Fruit fly (Drosophila melanogaster) whole organism, adult: Measurements from ENCODE around the gene Paics.

Experiments
- CG11617 ChIP-seq: fragments of 200-800 bp; sonication (Bioruptor generic); optimal IDR thresholded peaks from 2 replicates; lab custom pipeline; 2017; ENCODE audit warnings: mild to moderate bottlenecking, missing biosample characterization, missing genetic modification reagents, missing genetic modification characterization
- CG12768 ChIP-seq: fragments of 200-800 bp; sonication (Bioruptor generic); optimal IDR thresholded peaks from 2 replicates; lab custom pipeline; 2017; ENCODE audit warnings: missing biosample characterization, missing genetic modification characterization, mild to moderate bottlenecking, moderate library complexity, missing genetic modification reagents
- CG14711 ChIP-seq: fragments of 200-800 bp; sonication (Bioruptor generic); optimal IDR thresholded peaks from 2 replicates; lab custom pipeline; 2018; ENCODE audit warnings: missing biosample characterization, mild to moderate bottlenecking, missing genetic modification characterization, moderate library complexity
- CG1620 ChIP-seq: fragments of 200-800 bp; sonication (Bioruptor generic); optimal IDR thresholded peaks from 2 replicates; lab custom pipeline; 2016; ENCODE audit warnings: missing biosample characterization, missing genetic modification characterization
- CG33017 ChIP-seq: fragments of 200-800 bp; sonication (Bioruptor generic); optimal IDR thresholded peaks from 2 replicates; lab custom pipeline; 2018; ENCODE audit warnings: missing biosample characterization, mild to moderate bottlenecking, missing genetic modification characterization, moderate library complexity
- CG5204 ChIP-seq: fragments of 200-800 bp; sonication (Bioruptor generic); optimal IDR thresholded peaks from 2 replicates; lab custom pipeline; 2016; ENCODE audit warnings: missing biosample characterization, missing genetic modification characterization
- CG7045 ChIP-seq: fragments of 200-800 bp; sonication (Bioruptor generic); optimal IDR thresholded peaks from 2 replicates; lab custom pipeline; 2017; ENCODE audit warnings: missing biosample characterization, mild to moderate bottlenecking, missing genetic modification characterization
- CG7101 ChIP-seq: fragments of 200-800 bp; sonication (Bioruptor generic); optimal IDR thresholded peaks from 2 replicates; lab custom pipeline; 2018; ENCODE audit warnings: missing biosample characterization, mild to moderate bottlenecking, missing genetic modification characterization, moderate library complexity
- Clk ChIP-seq: fragments of 200-800 bp; sonication (Bioruptor generic); optimal IDR thresholded peaks from 2 replicates; lab custom pipeline; 2017; ENCODE audit warnings: missing biosample characterization, missing genetic modification characterization
- Crg-1 ChIP-seq: fragments of 200-800 bp; sonication (Bioruptor generic); optimal IDR thresholded peaks from 2 replicates; lab custom pipeline; 2016; ENCODE audit warnings: missing biosample characterization, missing genetic modification characterization
- Hr96 ChIP-seq: fragments of 200-800 bp; sonication (Bioruptor generic); optimal IDR thresholded peaks from 2 replicates; lab custom pipeline; 2016; ENCODE audit warnings: missing biosample characterization, missing genetic modification characterization
- Mnt ChIP-seq: fragments of 200-800 bp; sonication (Bioruptor generic); optimal IDR thresholded peaks from 2 replicates; lab custom pipeline; 2016; ENCODE audit warnings: missing biosample characterization, mild to moderate bottlenecking, missing genetic modification characterization
- bab1 ChIP-seq: fragments of 200-800 bp; sonication (Bioruptor generic); optimal IDR thresholded peaks from 3 replicates; lab custom pipeline; 2019; ENCODE audit warnings: missing biosample characterization, mild to moderate bottlenecking, missing genetic modification characterization, moderate library complexity
- cic ChIP-seq: fragments of 200-800 bp; sonication (Bioruptor generic); optimal IDR thresholded peaks from 2 replicates; lab custom pipeline; 2017; ENCODE audit warnings: missing biosample characterization, mild to moderate bottlenecking, missing genetic modification characterization, moderate library complexity
- cnc ChIP-seq, 2 experiments: fragments of >200 bp; optimal IDR thresholded peaks; 2 replicates each; lab custom pipeline; 2017
- kay ChIP-seq: fragments of 200-800 bp; sonication (Bioruptor generic); peaks from one replicate; lab custom pipeline; 2016; ENCODE audit warnings: missing biosample characterization, missing genetic modification characterization, borderline replicate concordance
- ovo ChIP-seq: fragments of 200-800 bp; sonication (Bioruptor generic); optimal IDR thresholded peaks from 2 replicates; lab custom pipeline; 2016; ENCODE audit warnings: missing biosample characterization, missing genetic modification characterization
- pad ChIP-seq: fragments of 200-800 bp; sonication (Bioruptor generic); optimal IDR thresholded peaks from 3 replicates; lab custom pipeline; 2017; ENCODE audit warnings: missing biosample characterization, missing genetic modification characterization, mild to moderate bottlenecking, moderate library complexity, missing genetic modification reagents
- tj ChIP-seq: fragments of 200-800 bp; sonication (Bioruptor generic); optimal IDR thresholded peaks from 3 replicates; lab custom pipeline; 2017; ENCODE audit warnings: missing biosample characterization, mild to moderate bottlenecking, missing genetic modification characterization, moderate library complexity
- toe ChIP-seq: fragments of 200-800 bp; sonication (Bioruptor generic); optimal IDR thresholded peaks from 2 replicates; lab custom pipeline; 2016; ENCODE audit warnings: missing biosample characterization, missing genetic modification characterization

Gene Paics

DNA sequence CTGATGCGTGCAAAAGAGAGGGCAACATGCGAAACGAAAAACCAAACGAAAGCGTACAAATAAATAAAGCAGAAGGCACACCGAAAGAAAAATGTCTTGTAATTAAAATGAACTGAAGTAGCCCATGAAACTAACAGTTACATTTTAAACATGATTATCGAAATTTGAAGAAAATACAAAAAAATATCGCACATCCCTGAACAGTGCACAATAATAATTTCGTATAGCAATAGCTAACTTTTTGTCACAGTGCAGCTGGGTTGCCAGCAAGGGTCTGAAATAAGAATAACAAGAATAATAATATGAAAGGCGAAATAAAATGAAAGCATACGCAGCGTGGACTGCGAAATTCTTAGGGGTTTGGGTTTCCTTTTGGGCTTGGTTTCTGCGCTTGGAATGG, 8.2 kb downstream of the Paics start:
- peak; percentile 29 for TF ChIP-seq cic
- peak; percentile 93 for TF ChIP-seq CG33017 (tag; lab: Kevin White, UChicago)
- TF ChIP-seq Mnt (GFP tag; lab: Kevin White, UChicago), result peak; percentile 95
- peak; percentile 98 for TF ChIP-seq Hr96 (GFP tag; lab: Kevin White, UChicago)
- TF ChIP-seq CG12768, result peak; percentile 91
- TF ChIP-seq CG5204 (GFP tag; lab: Kevin White, UChicago), result peak; percentile 92
- TF ChIP-seq pad (GFP tag; lab: Kevin White, UChicago), result peak; percentile 91
- TF ChIP-seq cnc (optimal IDR thresholded peaks at IDR 0.05; lab: Kevin White, UChicago), result no peak
- TF ChIP-seq tj (GFP tag; lab: Kevin White, UChicago), result peak; percentile 91
- TF ChIP-seq ovo, result no peak
- TF ChIP-seq Crg-1 (GFP tag; lab: Kevin White, UChicago), result peak; percentile 94
- no peak for TF ChIP-seq kay (GFP tag; lab: Kevin White, UChicago)
- peak; percentile 94 for TF ChIP-seq CG7045
- peak; percentile 98 for TF ChIP-seq bab1
- TF ChIP-seq CG1620 (GFP tag; lab: Kevin White, UChicago), result peak; percentile 96
- peak; percentile 78 for TF ChIP-seq toe
- TF ChIP-seq Clk (GFP tag; lab: Kevin White, UChicago), result peak; percentile 94
- TF ChIP-seq CG11617 (GFP tag; lab: Kevin White, UChicago), result peak; percentile 93
- TF ChIP-seq CG14711 (tag; lab: Kevin White, UChicago), result peak; percentile 97
- TF ChIP-seq CG7101 (tag; lab: Kevin White, UChicago), result peak; percentile 98

DNA sequence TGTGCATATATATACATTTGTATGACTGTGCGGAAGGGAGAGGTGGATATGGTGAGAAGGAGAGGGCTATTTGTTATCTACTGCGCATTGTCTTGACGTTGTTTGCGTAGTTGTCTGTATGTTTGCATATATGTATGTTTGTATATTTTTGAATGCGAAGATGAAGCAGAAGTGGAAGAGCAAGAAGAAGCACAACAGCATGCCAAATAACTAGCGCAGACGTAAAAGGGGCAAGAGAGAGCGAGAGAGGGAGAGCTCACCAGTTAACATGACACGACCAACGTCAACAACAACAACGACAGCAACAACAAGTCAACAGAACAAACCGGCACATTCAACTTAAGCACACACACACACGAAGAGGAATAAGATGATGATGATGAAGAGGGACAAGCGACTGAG, 8.6 kb downstream of the Paics start:
- TF ChIP-seq pad (GFP tag; lab: Kevin White, UChicago) (no peak), cic (peak; percentile 46), kay (GFP tag; lab: Kevin White, UChicago) (peak; percentile 77), Hr96 (GFP tag; lab: Kevin White, UChicago) (no peak)

DNA sequence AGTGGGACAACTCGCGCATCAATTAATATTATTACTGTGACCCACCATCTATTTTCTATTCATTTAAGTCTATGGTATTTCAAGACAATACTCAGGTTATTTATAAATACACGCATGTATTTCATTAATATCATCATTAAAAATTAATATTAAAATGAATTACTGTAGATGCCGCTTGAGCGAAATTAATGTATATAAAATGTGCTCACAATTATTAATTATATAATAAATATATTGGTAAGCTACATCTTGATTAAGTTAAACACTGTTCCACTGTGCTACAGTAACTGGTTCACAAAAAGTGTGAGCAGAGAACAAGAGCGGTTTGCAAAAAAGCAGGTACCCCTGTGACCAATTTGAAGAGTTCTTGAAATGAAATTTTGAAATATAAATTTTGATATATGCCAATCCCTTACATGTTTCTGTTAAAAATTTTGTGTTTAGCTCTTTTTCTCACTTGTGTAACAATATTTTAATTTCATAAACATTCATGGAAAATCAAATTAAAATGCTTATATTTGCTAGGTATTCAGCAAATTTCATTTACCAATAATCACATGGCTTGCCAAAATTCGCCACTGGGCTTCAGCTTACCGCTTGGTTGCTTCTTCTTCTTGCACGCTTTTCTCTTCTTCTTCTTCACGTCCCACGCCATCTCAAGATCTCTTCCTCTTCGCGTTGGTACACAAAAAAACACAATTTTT, 9.3 kb downstream of the Paics start:
- TF ChIP-seq Crg-1 (GFP tag; lab: Kevin White, UChicago) (peak; percentile 100), pad (GFP tag; lab: Kevin White, UChicago) (peak; percentile 98), Clk (GFP tag; lab: Kevin White, UChicago) (peak; percentile 97), Hr96 (GFP tag; lab: Kevin White, UChicago) (peak; percentile 100), cic (peak; percentile 91), CG5204 (GFP tag; lab: Kevin White, UChicago) (peak; percentile 99), CG11617 (GFP tag; lab: Kevin White, UChicago) (peak; percentile 100), bab1 (peak; percentile 100), CG7101 (tag; lab: Kevin White, UChicago) (peak; percentile 100), CG33017 (tag; lab: Kevin White, UChicago) (peak; percentile 99), CG7045 (peak; percentile 99), tj (GFP tag; lab: Kevin White, UChicago) (peak; percentile 98), CG14711 (tag; lab: Kevin White, UChicago) (peak; percentile 99), CG1620 (GFP tag; lab: Kevin White, UChicago) (peak; percentile 100), ovo (peak; percentile 99), cnc (optimal IDR thresholded peaks at IDR 0.05; lab: Kevin White, UChicago) (no peak), toe (peak; percentile 99), Mnt (GFP tag; lab: Kevin White, UChicago) (peak; percentile 97), CG12768 (peak; percentile 99), kay (GFP tag; lab: Kevin White, UChicago) (peak; percentile 96)

DNA sequence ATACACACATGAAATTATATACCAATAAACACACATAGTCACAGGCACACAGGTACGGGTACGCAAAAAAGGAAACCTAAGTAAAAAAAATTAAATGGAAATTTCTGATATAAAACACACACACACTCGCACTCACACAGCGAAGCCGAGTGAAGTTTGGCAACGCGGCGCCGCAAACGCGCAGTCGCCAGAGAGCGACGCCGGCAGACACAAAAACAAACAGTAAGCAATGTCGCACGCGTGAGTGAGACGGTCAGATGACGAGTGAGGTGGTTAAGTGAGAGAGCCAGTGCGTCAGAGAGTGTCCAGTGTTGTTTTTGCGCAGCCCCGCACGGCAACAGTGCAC, 9.9 kb downstream of the Paics start:
- TF ChIP-seq CG1620 (GFP tag; lab: Kevin White, UChicago) (no peak), tj (GFP tag; lab: Kevin White, UChicago) (no peak), cic (no peak), ovo (no peak), pad (GFP tag; lab: Kevin White, UChicago) (no peak)

DNA sequence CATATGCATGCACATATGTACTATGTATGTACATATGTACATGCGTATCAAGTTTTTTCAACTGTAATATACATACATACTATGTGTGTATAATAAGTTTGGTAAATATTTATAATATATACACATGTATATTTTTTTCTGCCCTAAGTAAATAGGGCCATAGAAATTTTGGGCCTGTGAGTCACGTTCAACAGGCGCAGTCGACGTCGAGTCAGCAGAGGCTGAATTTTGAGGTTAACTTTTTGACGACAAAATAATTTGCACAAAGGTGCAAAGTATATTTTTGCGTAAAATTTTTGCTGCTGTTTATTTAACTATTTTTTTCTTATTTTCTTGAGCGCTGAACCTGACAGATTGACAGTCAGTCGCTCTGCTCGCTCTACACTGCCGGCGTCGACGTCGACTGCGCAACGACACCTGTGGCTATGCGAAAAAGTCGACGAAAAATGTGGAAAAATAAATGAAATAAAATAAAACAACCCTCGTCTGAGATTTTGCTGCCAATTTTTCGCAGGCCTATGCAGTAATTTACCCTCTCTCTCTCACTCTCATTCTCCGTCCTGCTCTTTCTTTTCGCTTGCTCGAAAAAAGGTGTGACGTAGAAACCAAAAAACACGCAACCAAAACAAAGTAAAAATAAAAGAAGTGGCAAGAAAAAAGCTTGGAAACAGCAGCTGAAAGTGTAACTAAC, 10.4 kb downstream of the Paics start:
- TF ChIP-seq CG7101 (tag; lab: Kevin White, UChicago) (no peak), tj (GFP tag; lab: Kevin White, UChicago) (peak; percentile 96), CG5204 (GFP tag; lab: Kevin White, UChicago) (no peak), kay (GFP tag; lab: Kevin White, UChicago) (peak; percentile 82)

DNA sequence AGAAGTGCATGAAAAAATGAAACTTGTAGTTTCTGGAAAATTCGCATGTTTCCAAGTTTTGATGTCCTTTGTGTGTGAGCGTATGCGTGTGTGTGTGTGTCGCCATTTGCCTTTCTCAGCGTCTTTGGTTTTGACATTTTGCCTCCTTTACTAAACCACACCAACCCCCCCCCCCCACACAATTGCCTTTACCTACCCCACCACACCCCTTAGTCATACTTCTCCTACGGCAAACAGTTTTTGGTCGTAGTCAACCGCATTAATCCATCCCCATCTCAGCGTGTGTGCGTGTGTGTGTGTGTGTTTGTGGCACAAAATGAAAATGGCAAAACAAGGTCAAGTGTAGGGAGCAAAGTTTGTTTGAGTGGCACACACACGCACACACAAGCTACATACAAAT, 11.4 kb downstream of the Paics start:
- peak; percentile 28 for TF ChIP-seq pad (GFP tag; lab: Kevin White, UChicago)
- TF ChIP-seq CG7045, result no peak
- no peak for TF ChIP-seq cic
- no peak for TF ChIP-seq Mnt (GFP tag; lab: Kevin White, UChicago)
- TF ChIP-seq tj (GFP tag; lab: Kevin White, UChicago), result no peak
